Worm (Caenorhabditis elegans) whole organism, L4 larva: ENCODE results near the gene ZC250.4.

Experiments
- D1046.2 ChIP-seq: fragments of 200-800 bp; sonication (Bioruptor generic); IDR thresholded peaks from 2 replicates; pipeline ENCODE4 v1.3.6; 2022; ENCODE audit warnings: missing genetic modification characterization, missing compliant biosample characterization
- T26A8.4 ChIP-seq: fragments of 200-800 bp; sonication (Bioruptor generic); IDR thresholded peaks from 2 replicates; pipeline ENCODE4 v1.3.6; 2022; ENCODE audit warnings: missing genetic modification characterization, missing compliant biosample characterization
- Y48G9A.11 ChIP-seq: fragments of 200-800 bp; sonication (Bioruptor generic); IDR thresholded peaks from 2 replicates; pipeline ENCODE4 v1.3.6; 2022; ENCODE audit warnings: missing genetic modification reagents, missing genetic modification characterization, missing compliant biosample characterization
- ZK546.5 ChIP-seq, 2 experiments: sonication (generic microtip); optimal IDR thresholded peaks; 2 replicates each; lab custom pipeline; 2017; ENCODE audit warnings: missing biosample characterization in 2 of 2, missing genetic modification characterization in 2 of 2
- ama-1 ChIP-seq: fragments of 150-350 bp; optimal IDR thresholded peaks from 2 replicates; lab custom pipeline; 2014; ENCODE audit warnings: inconsistent platforms, mixed read lengths
- arid-1 ChIP-seq: fragments of 200-800 bp; sonication (Bioruptor generic); conservative IDR thresholded peaks from 2 replicates; pipeline ENCODE4 v1.3.6; 2022; ENCODE audit warnings: missing genetic modification reagents, missing genetic modification characterization, missing compliant biosample characterization
- ceh-82 ChIP-seq: sonication (generic microtip); optimal IDR thresholded peaks from 2 replicates; lab custom pipeline; 2017; ENCODE audit warnings: missing biosample characterization, missing genetic modification characterization
- ces-1 ChIP-seq: fragments of 150-350 bp; sonication (generic microtip); optimal IDR thresholded peaks from 4 replicates; lab custom pipeline; 2014; ENCODE audit warnings: missing biosample characterization, missing genetic modification reagents, missing genetic modification characterization
- ctbp-1 ChIP-seq: fragments of 200-800 bp; sonication (Bioruptor generic); IDR thresholded peaks from 2 replicates; pipeline ENCODE4 v1.3.6; 2022; ENCODE audit warnings: missing genetic modification reagents, missing genetic modification characterization, missing compliant biosample characterization
- daf-19 ChIP-seq: fragments of 200-800 bp; sonication (Bioruptor generic); conservative IDR thresholded peaks from 2 replicates; pipeline ENCODE4 v1.3.6; 2022; ENCODE audit warnings: missing genetic modification characterization, missing compliant biosample characterization
- dmd-6 ChIP-seq: fragments of 200-800 bp; sonication (Bioruptor generic); IDR thresholded peaks from 2 replicates; pipeline ENCODE4 v1.3.6; 2022; ENCODE audit warnings: missing genetic modification reagents, missing genetic modification characterization, missing compliant biosample characterization
- egl-43 ChIP-seq: fragments of 200-800 bp; sonication (Bioruptor generic); IDR thresholded peaks from 2 replicates; pipeline ENCODE4 v1.3.6; 2022; ENCODE audit warnings: missing genetic modification reagents, missing genetic modification characterization, missing compliant biosample characterization
- gei-8 ChIP-seq: fragments of 200-800 bp; sonication (Bioruptor generic); optimal IDR thresholded peaks from 2 replicates; lab custom pipeline; 2018; ENCODE audit warnings: mild to moderate bottlenecking, missing genetic modification characterization, missing compliant biosample characterization
- hlh-11 ChIP-seq: fragments of 200-800 bp; sonication (Bioruptor generic); optimal IDR thresholded peaks from 2 replicates; lab custom pipeline; 2018; ENCODE audit warnings: mild to moderate bottlenecking, missing genetic modification characterization, missing compliant biosample characterization
- lim-7 ChIP-seq: fragments of 200-800 bp; sonication (Bioruptor generic); IDR thresholded peaks from 2 replicates; pipeline ENCODE4 v1.3.6; 2022; ENCODE audit warnings: missing genetic modification characterization, missing compliant biosample characterization
- lin-29 ChIP-seq: fragments of 200-800 bp; sonication (Bioruptor generic); IDR thresholded peaks from 2 replicates; pipeline ENCODE4 v1.3.6; 2022; ENCODE audit warnings: missing genetic modification reagents, missing genetic modification characterization, missing compliant biosample characterization
- lin-38 ChIP-seq: fragments of 200-800 bp; sonication (Bioruptor generic); IDR thresholded peaks from 2 replicates; pipeline ENCODE4 v1.3.6; 2022; ENCODE audit warnings: missing genetic modification reagents, missing genetic modification characterization, missing compliant biosample characterization
- lir-3 ChIP-seq: sonication (generic microtip); optimal IDR thresholded peaks from 2 replicates; lab custom pipeline; 2016; ENCODE audit warnings: mild to moderate bottlenecking, missing genetic modification characterization, missing compliant biosample characterization
- madf-5 ChIP-seq, 2 experiments: fragments of 200-800 bp; sonication (Bioruptor generic); IDR thresholded peaks; 2 replicates each; pipeline ENCODE4 v1.3.6; 2022; ENCODE audit warnings: missing compliant biosample characterization in 2 of 2, missing genetic modification characterization in 2 of 2
- madf-9 ChIP-seq: fragments of 200-800 bp; sonication (Bioruptor generic); conservative IDR thresholded peaks from 2 replicates; pipeline ENCODE4 v1.3.6; 2022; ENCODE audit warnings: missing genetic modification reagents, missing genetic modification characterization, missing compliant biosample characterization
- mdt-29 ChIP-seq: fragments of 200-800 bp; sonication (Bioruptor generic); IDR thresholded peaks from 2 replicates; pipeline ENCODE4 v1.3.6; 2022; ENCODE audit warnings: missing genetic modification reagents, missing genetic modification characterization, missing compliant biosample characterization
- mep-1 ChIP-seq: fragments of 150-350 bp; sonication (generic microtip); optimal IDR thresholded peaks from 3 replicates; lab custom pipeline; 2014; ENCODE audit warnings: missing biosample characterization, missing genetic modification characterization
- mxl-3 ChIP-seq: fragments of 200-800 bp; sonication (Bioruptor generic); optimal IDR thresholded peaks from 2 replicates; lab custom pipeline; 2018; ENCODE audit warnings: mild to moderate bottlenecking, missing genetic modification characterization, missing compliant biosample characterization
- nhr-111 ChIP-seq: fragments of 200-800 bp; sonication (Bioruptor generic); optimal IDR thresholded peaks from 2 replicates; lab custom pipeline; 2018; ENCODE audit warnings: mild to moderate bottlenecking, missing genetic modification characterization, missing compliant biosample characterization
- nhr-25 ChIP-seq: sonication (generic microtip); optimal IDR thresholded peaks from 2 replicates; lab custom pipeline; 2017; ENCODE audit warnings: missing genetic modification characterization, mild to moderate bottlenecking, missing compliant biosample characterization, antibody characterized with exemption, moderate library complexity, borderline replicate concordance; ENCODE audit not compliant: insufficient read depth
- nhr-42 ChIP-seq: fragments of 200-800 bp; sonication (Bioruptor generic); IDR thresholded peaks from 2 replicates; pipeline ENCODE4 v1.3.6; 2022; ENCODE audit warnings: missing genetic modification characterization, missing compliant biosample characterization
- nhr-77 ChIP-seq: fragments of 150-350 bp; optimal IDR thresholded peaks from 2 replicates; lab custom pipeline; 2014; ENCODE audit warnings: missing biosample characterization, missing genetic modification characterization
- pha-4 ChIP-seq, 2 experiments: fragments of 150-350 bp in 1 of 2; fragments of 200-800 bp in 1 of 2; sonication (Bioruptor generic) in 1 of 2; IDR thresholded peaks in 1 of 2; optimal IDR thresholded peaks in 1 of 2; 2 replicates each; pipeline versions ENCODE4 v1.3.6 to Lab custom; 2014 to 2022; ENCODE audit warnings: missing genetic modification characterization in 2 of 2, missing genetic modification reagents in 2 of 2, missing biosample characterization in 1 of 2, missing compliant biosample characterization in 1 of 2
- sdz-12 ChIP-seq: fragments of 200-800 bp; sonication (Bioruptor generic); optimal IDR thresholded peaks from 2 replicates; lab custom pipeline; 2018; ENCODE audit warnings: mild to moderate bottlenecking, missing genetic modification characterization, missing compliant biosample characterization
- set-16 ChIP-seq: fragments of 200-800 bp; sonication (Bioruptor generic); IDR thresholded peaks from 2 replicates; pipeline ENCODE4 v1.3.6; 2022; ENCODE audit warnings: missing genetic modification reagents, missing genetic modification characterization, missing compliant biosample characterization
- spr-3 ChIP-seq: fragments of 200-800 bp; sonication (Bioruptor generic); optimal IDR thresholded peaks from 2 replicates; lab custom pipeline; 2018; ENCODE audit warnings: mild to moderate bottlenecking, missing genetic modification characterization, missing compliant biosample characterization
- tag-97 ChIP-seq: fragments of 200-800 bp; sonication (Bioruptor generic); IDR thresholded peaks from 2 replicates; pipeline ENCODE4 v1.3.6; 2022; ENCODE audit warnings: missing genetic modification characterization, missing compliant biosample characterization
- tra-1 ChIP-seq: fragments of 200-800 bp; sonication (Bioruptor generic); IDR thresholded peaks from 2 replicates; pipeline ENCODE4 v1.3.6; 2022; ENCODE audit warnings: missing genetic modification reagents, missing genetic modification characterization, missing compliant biosample characterization
- unc-62 ChIP-seq, 3 experiments: fragments of 150-350 bp in 1 of 3; sonication (generic microtip); optimal IDR thresholded peaks in 2 of 3; peaks in 1 of 3; 1 replicate in 1 of 3; 2 replicates in 2 of 3; lab custom pipeline; 2014 to 2017; ENCODE audit warnings: missing biosample characterization in 3 of 3, missing genetic modification characterization in 3 of 3, missing genetic modification reagents in 3 of 3, missing genotype in 1 of 3
- zag-1 ChIP-seq: fragments of 150-350 bp; optimal IDR thresholded peaks from 2 replicates; lab custom pipeline; 2014; ENCODE audit warnings: missing biosample characterization, missing genetic modification characterization

The ZC250.4 gene

DNA sequence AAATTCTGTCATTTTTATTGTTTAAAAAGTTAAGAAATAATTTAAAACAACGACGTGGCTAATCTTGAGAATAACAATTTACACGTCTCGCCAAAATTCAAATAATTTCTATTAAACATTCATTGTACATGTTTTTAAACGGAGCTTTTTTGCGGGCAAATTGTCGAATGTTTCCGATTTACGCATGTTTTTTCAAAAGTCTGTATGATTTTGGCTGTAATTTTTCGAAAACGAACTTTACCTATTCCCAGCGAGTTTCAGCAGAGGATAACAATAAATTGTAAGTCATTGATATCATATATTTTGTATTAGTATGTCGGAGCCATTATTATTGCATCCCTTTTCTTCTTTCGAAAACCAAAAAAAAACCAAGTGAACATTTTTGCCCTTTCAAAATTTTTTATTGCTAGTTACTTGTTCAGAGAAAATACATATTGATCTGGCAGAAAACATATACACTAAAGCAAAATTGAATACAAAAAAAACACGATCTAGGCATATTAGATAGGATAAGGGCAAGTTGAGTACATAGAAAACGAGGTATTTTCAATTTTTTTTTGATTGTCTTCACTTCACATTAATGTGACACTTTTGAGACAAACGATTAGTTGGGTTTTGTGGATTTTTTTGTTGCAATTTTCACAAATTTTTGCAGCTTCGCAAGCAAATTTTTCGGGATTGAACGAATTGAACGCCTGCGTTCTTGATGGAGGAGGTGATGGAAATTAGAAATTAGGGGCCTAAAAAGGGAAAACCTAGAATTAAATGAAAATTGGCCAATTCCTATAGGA lies 25.8 kb upstream of the ZC250.4 start, which contains the start of gene F26F12.2 (continued):
- TF ChIP-seq ces-1 (GFP tag; lab: Kevin White, UChicago) (no peak), madf-9 (0 out of 2 replicates have a peak, but pooled peaks have one; percentile 12), arid-1 (GFP tag; lab: Robert Waterston, UW) (peak; percentile 61; the same call in 1 of the 2 replicates), sdz-12 (GFP tag; lab: Kevin White, UChicago) (peak; percentile 78), mxl-3 (GFP tag; lab: Kevin White, UChicago) (no peak), lin-38 (0 out of 2 replicates have a peak, but pooled peaks have one; percentile 17), mep-1 (tag; lab: Kevin White, UChicago) (peak; percentile 39), tag-97 (GFP tag; lab: Robert Waterston, UW) (no peak), daf-19 (no peak), lim-7 (GFP tag; lab: Robert Waterston, UW) (peak; percentile 41; the same call in 1 of the 2 replicates), nhr-25 (peak; percentile 59), zag-1 (no peak)

- TF ChIP-seq lir-3 (no peak), nhr-111 (GFP tag; lab: Kevin White, UChicago) (no peak), unc-62 (GFP tag; optimal IDR thresholded peaks at IDR 0.05 in 1 of 2; lab: Kevin White, UChicago) (peak in 1 of 2 experiments; percentile 32), unc-62 (tag; optimal IDR thresholded peaks at IDR 0.05; lab: Kevin White, UChicago) (no peak), spr-3 (no peak), ama-1 (lab: Kevin White, UChicago) (peak; percentile 75)
Measured at ce11 chrV:5836616-5836982, 23.7 kb upstream of the ZC250.4 start, which contains the start of gene col-140. col-140 (minus strand) TSS chrV:5836834.

- TF ChIP-seq ceh-82 (no peak), set-16 (GFP tag; lab: Robert Waterston, UW) (peak; percentile 99), nhr-42 (GFP tag; lab: Robert Waterston, UW) (no peak), pha-4 (GFP tag; IDR thresholded peaks at IDR 0.05; lab: Robert Waterston, UW) (0 out of 2 replicates have a peak, but pooled peaks have one; percentile 10), pha-4 (tag; optimal IDR thresholded peaks at IDR 0.05; lab: Kevin White, UChicago) (no peak), T26A8.4 (GFP tag; lab: Robert Waterston, UW) (peak; percentile 41; the same call in 1 of the 2 replicates), ctbp-1 (GFP tag; lab: Robert Waterston, UW) (peak; percentile 78), lin-29 (GFP tag; lab: Robert Waterston, UW) (0 out of 2 replicates have a peak, but pooled peaks have one; percentile 7), mxl-3 (GFP tag; lab: Kevin White, UChicago) (peak; percentile 43), Y48G9A.11 (GFP tag; lab: Robert Waterston, UW) (0 out of 2 replicates have a peak, but pooled peaks have one; percentile 23), nhr-77 (tag; lab: Kevin White, UChicago) (no peak), spr-3 (peak; percentile 1), tra-1 (GFP tag; lab: Robert Waterston, UW) (no peak), D1046.2 (GFP tag; lab: Robert Waterston, UW) (peak; percentile 42; the same call in 1 of the 2 replicates), dmd-6 (peak; percentile 26; the same call in 1 of the 2 replicates), mdt-29 (GFP tag; lab: Robert Waterston, UW) (0 out of 2 replicates have a peak, but pooled peaks have one; percentile 5), ZK546.5 (tag; optimal IDR thresholded peaks at IDR 0.05; lab: Kevin White, UChicago) (no peak), gei-8 (GFP tag; lab: Kevin White, UChicago) (peak; percentile 17), madf-5 (GFP tag; IDR thresholded peaks at IDR 0.05; lab: Robert Waterston, UW) (peak in 1 of 2 experiments; percentile 50; a peak in 1 of 4 replicates), hlh-11 (tag; lab: Kevin White, UChicago) (peak; percentile 43), egl-43 (GFP tag; lab: Robert Waterston, UW) (0 out of 2 replicates have a peak, but pooled peaks have one; percentile 41), lin-38 (peak; percentile 28; the same call in 1 of the 2 replicates)
Measured at ce11 chrV:5835979-5836615, 23.2 kb upstream of the ZC250.4 start.
